Worm (Caenorhabditis elegans) whole organism, midembryonic: Measurements from ENCODE around the gene R04B5.1.

Experiments used
- T22C8.4 ChIP-seq: fragments of 200-800 bp; sonication (Bioruptor generic); IDR thresholded peaks from 2 replicates; pipeline ENCODE4 v1.3.6; 2022; ENCODE audit warnings: missing genetic modification characterization, missing compliant biosample characterization
- cog-1 ChIP-seq: sonication (generic microtip); optimal IDR thresholded peaks from 2 replicates; lab custom pipeline; 2016; ENCODE audit warnings: missing genetic modification characterization, missing compliant biosample characterization
- flt-1 ChIP-seq: fragments of 200-800 bp; sonication (Bioruptor generic); IDR thresholded peaks from 2 replicates; pipeline ENCODE4 v1.3.6; 2022; ENCODE audit warnings: missing genetic modification characterization, missing compliant biosample characterization
- klf-2 ChIP-seq: fragments of 200-800 bp; sonication (Bioruptor generic); conservative IDR thresholded peaks from 2 replicates; pipeline ENCODE4 v1.3.6; 2022; ENCODE audit warnings: missing genetic modification reagents, missing genetic modification characterization, missing compliant biosample characterization
- med-1 ChIP-seq: sonication (generic microtip); optimal IDR thresholded peaks from 2 replicates; lab custom pipeline; 2017; ENCODE audit warnings: missing genetic modification characterization, mild to moderate bottlenecking, missing compliant biosample characterization, antibody characterized with exemption, missing genetic modification reagents; ENCODE audit not compliant: insufficient read depth
- ref-1 ChIP-seq: fragments of 200-800 bp; sonication (Bioruptor generic); conservative IDR thresholded peaks from 2 replicates; pipeline ENCODE4 v1.3.6; 2022; ENCODE audit warnings: missing genetic modification reagents, missing genetic modification characterization, missing compliant biosample characterization
- ztf-23 ChIP-seq: fragments of 200-800 bp; sonication (Bioruptor generic); IDR thresholded peaks from 2 replicates; pipeline ENCODE4 v1.3.6; 2022; ENCODE audit warnings: missing genetic modification reagents, missing genetic modification characterization, missing compliant biosample characterization
- ztf-29 ChIP-seq: fragments of 200-800 bp; sonication (Bioruptor generic); IDR thresholded peaks from 2 replicates; pipeline ENCODE4 v1.3.6; 2022; ENCODE audit warnings: missing genetic modification reagents, missing genetic modification characterization, missing compliant biosample characterization

DNA sequence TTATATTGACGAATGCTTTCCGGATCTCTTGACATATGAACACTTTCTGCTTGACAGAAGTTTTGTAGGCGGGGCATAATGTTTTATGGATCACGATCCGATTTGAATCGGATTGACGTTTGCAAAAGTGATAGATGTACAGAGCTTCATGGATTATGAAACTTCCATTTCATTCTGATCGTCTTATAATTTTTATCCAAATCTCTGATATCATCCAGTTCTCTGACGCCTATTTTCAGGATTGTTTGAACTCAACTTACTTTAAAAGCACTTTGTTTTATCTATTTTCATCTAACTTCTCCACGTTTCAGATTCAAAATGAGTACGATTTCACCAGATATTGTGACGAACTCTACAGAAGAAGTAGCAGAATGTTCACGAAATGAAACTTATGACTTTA is 11.4 kb downstream of the R04B5.1 start, which contains the start of gene npr-39:
- TF ChIP-seq cog-1 (tag; lab: Kevin White, UChicago) (no peak), klf-2 (GFP tag; lab: Robert Waterston, UW) (no peak), T22C8.4 (no peak), ztf-29 (GFP tag; lab: Robert Waterston, UW) (no peak), ref-1 (GFP tag; lab: Robert Waterston, UW) (no peak), med-1 (GFP tag; lab: Kevin White, UChicago) (no peak), flt-1 (GFP tag; lab: Robert Waterston, UW) (no peak), ztf-23 (GFP tag; lab: Robert Waterston, UW) (no peak)
